Worm (Caenorhabditis elegans): ENCODE data around the gene C04B4.4.
"Not testable (repeated sequence)": the region's sequence is repeated elsewhere in the genome, so short reads cannot be mapped to it uniquely, and the experiment has no call there.

DNA sequence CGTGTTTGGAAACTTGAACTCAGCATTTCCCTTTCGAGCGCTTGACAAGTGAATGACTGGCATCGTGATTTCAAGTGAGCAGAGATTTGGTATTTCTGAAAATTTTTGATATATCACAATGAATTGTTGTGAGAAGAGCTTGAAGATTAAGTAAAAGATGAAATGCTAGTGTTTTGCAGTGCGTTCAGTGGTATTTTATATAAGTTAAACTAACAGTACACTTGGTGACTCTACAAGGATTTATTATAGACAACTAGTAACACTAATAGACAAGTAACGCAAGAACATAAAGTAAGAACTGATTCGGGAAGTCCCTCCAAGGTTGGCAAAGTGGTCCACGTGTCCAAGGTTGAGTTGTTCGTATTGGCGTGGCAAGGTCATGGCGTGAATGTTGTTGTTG, 12.1 kb downstream of the C04B4.4 start, which contains the start of gene dot-1.3:
- not testable (repeated sequence) for TF ChIP-seq efl-1 (GFP tag; optimal IDR thresholded peaks at IDR 0.05); zfh-2 (GFP tag; conservative IDR thresholded peaks at IDR 0.05); egrh-3 (GFP tag; IDR thresholded peaks at IDR 0.05); unc-62 (GFP tag; optimal IDR thresholded peaks at IDR 0.05); ztf-25 (GFP tag; IDR thresholded peaks at IDR 0.05); ama-1 (optimal IDR thresholded peaks at IDR 0.05); ama-1 (GFP tag; optimal IDR thresholded peaks at IDR 0.05); nfya-2 (GFP tag; IDR thresholded peaks at IDR 0.05); him-1 (tag; optimal IDR thresholded peaks at IDR 0.05); zim-3 (tag; optimal IDR thresholded peaks at IDR 0.05); nhr-27 (tag; optimal IDR thresholded peaks at IDR 0.05)
